Fruit fly (Drosophila melanogaster) whole organism, prepupa: Measurements from ENCODE around the gene CG15531.

Experiments used
- Blimp-1 ChIP-seq: fragments of 200-800 bp; sonication (Bioruptor generic); optimal IDR thresholded peaks from 3 replicates; lab custom pipeline; 2017; ENCODE audit warnings: missing biosample characterization, missing genetic modification characterization, mild to moderate bottlenecking, moderate library complexity, missing genetic modification reagents
- CG10669 ChIP-seq: fragments of 200-800 bp; sonication (Bioruptor generic); optimal IDR thresholded peaks from 3 replicates; lab custom pipeline; 2018; ENCODE audit warnings: missing biosample characterization, mild to moderate bottlenecking, missing genetic modification characterization, moderate library complexity
- CG11294 ChIP-seq: fragments of 200-800 bp; sonication (Bioruptor generic); IDR thresholded peaks from 2 replicates; pipeline ENCODE4 v1.3.6; 2022; ENCODE audit warnings: missing biosample characterization, missing genetic modification characterization
- CG15336 ChIP-seq: fragments of 200-800 bp; sonication (Bioruptor generic); IDR thresholded peaks from 2 replicates; pipeline ENCODE4 v1.3.6; 2022; ENCODE audit warnings: missing biosample characterization, missing genetic modification characterization
- CG1621 ChIP-seq: fragments of 200-800 bp; sonication (Bioruptor generic); optimal IDR thresholded peaks from 3 replicates; lab custom pipeline; 2018; ENCODE audit warnings: missing biosample characterization, mild to moderate bottlenecking, missing genetic modification characterization
- CG16779 ChIP-seq: fragments of 200-800 bp; sonication (Bioruptor generic); optimal IDR thresholded peaks from 3 replicates; lab custom pipeline; 2017; ENCODE audit warnings: missing biosample characterization, mild to moderate bottlenecking, missing genetic modification characterization
- CG32006 ChIP-seq: fragments of 200-800 bp; sonication (Bioruptor generic); optimal IDR thresholded peaks from 3 replicates; lab custom pipeline; 2017; ENCODE audit warnings: missing biosample characterization, mild to moderate bottlenecking, missing genetic modification characterization
- CG34406 ChIP-seq: fragments of 200-800 bp; sonication (Bioruptor generic); optimal IDR thresholded peaks from 3 replicates; lab custom pipeline; 2016; ENCODE audit warnings: missing biosample characterization, missing genetic modification characterization
- CG3919 ChIP-seq: fragments of 200-800 bp; sonication (Bioruptor generic); optimal IDR thresholded peaks from 3 replicates; lab custom pipeline; 2016; ENCODE audit warnings: missing biosample characterization, missing genetic modification characterization
- CG4318 ChIP-seq: fragments of 200-800 bp; sonication (Bioruptor generic); optimal IDR thresholded peaks from 3 replicates; lab custom pipeline; 2017; ENCODE audit warnings: missing biosample characterization, mild to moderate bottlenecking, missing genetic modification characterization
- CG6163 ChIP-seq: fragments of 200-800 bp; sonication (Bioruptor generic); IDR thresholded peaks from 3 replicates; pipeline ENCODE4 v1.3.6; 2022; ENCODE audit warnings: missing biosample characterization, missing genetic modification characterization
- CG6276 ChIP-seq: fragments of 200-800 bp; sonication (Bioruptor generic); optimal IDR thresholded peaks from 2 replicates; lab custom pipeline; 2017; ENCODE audit warnings: missing biosample characterization, mild to moderate bottlenecking, missing genetic modification characterization
- CG6792 ChIP-seq: fragments of 200-800 bp; sonication (Bioruptor generic); optimal IDR thresholded peaks from 3 replicates; lab custom pipeline; 2016; ENCODE audit warnings: missing biosample characterization, missing genetic modification characterization
- CG6808 ChIP-seq: fragments of 200-800 bp; sonication (Bioruptor generic); optimal IDR thresholded peaks from 3 replicates; lab custom pipeline; 2017; ENCODE audit warnings: missing biosample characterization, missing genetic modification characterization, mild to moderate bottlenecking, moderate library complexity, missing genetic modification reagents
- CG6854 ChIP-seq: fragments of 200-800 bp; sonication (Bioruptor generic); optimal IDR thresholded peaks from 2 replicates; lab custom pipeline; 2017; ENCODE audit warnings: missing biosample characterization, mild to moderate bottlenecking, missing genetic modification characterization
- CG8119 ChIP-seq: fragments of 200-800 bp; sonication (Bioruptor generic); IDR thresholded peaks from 3 replicates; pipeline ENCODE4 v1.3.6; 2022; ENCODE audit warnings: missing biosample characterization, missing genetic modification characterization
- CG8319 ChIP-seq: fragments of 200-800 bp; sonication (Bioruptor generic); optimal IDR thresholded peaks from 3 replicates; lab custom pipeline; 2016; ENCODE audit warnings: missing biosample characterization, missing genetic modification characterization
- CG8632 ChIP-seq: fragments of 200-800 bp; sonication (Bioruptor generic); optimal IDR thresholded peaks from 3 replicates; lab custom pipeline; 2016; ENCODE audit warnings: missing biosample characterization, missing genetic modification characterization
- Eip78C ChIP-seq: fragments of 200-800 bp; sonication (Bioruptor generic); peaks from one replicate; lab custom pipeline; 2016; ENCODE audit warnings: missing biosample characterization, missing genetic modification characterization
- Ets21C ChIP-seq: fragments of 200-800 bp; sonication (Bioruptor generic); optimal IDR thresholded peaks from 3 replicates; lab custom pipeline; 2016; ENCODE audit warnings: missing biosample characterization, missing genetic modification characterization
- Ets96B ChIP-seq: fragments of 200-800 bp; optimal IDR thresholded peaks from 2 replicates; lab custom pipeline; 2019; ENCODE audit warnings: missing biosample characterization, mild to moderate bottlenecking, missing genetic modification characterization, moderate library complexity
- Hr38 ChIP-seq: sonication (Bioruptor generic); optimal IDR thresholded peaks from 2 replicates; lab custom pipeline; 2016; ENCODE audit warnings: missing biosample characterization, missing genetic modification characterization
- Hr4 ChIP-seq: fragments of 200-800 bp; sonication (Bioruptor generic); optimal IDR thresholded peaks from 3 replicates; lab custom pipeline; 2016; ENCODE audit warnings: missing biosample characterization, missing genetic modification characterization
- Lpt ChIP-seq: fragments of 200-800 bp; sonication (Bioruptor generic); optimal IDR thresholded peaks from 3 replicates; lab custom pipeline; 2016; ENCODE audit warnings: missing biosample characterization, missing genetic modification characterization
- OdsH ChIP-seq: fragments of 200-800 bp; sonication (Bioruptor generic); optimal IDR thresholded peaks from 3 replicates; lab custom pipeline; 2016; ENCODE audit warnings: missing biosample characterization, missing genetic modification characterization
- Smox ChIP-seq: fragments of 200-800 bp; sonication (Bioruptor generic); optimal IDR thresholded peaks from 3 replicates; lab custom pipeline; 2016; ENCODE audit warnings: missing biosample characterization, missing genetic modification characterization
- Sox102F ChIP-seq: fragments of 200-800 bp; sonication (Bioruptor generic); optimal IDR thresholded peaks from 2 replicates; lab custom pipeline; 2016; ENCODE audit warnings: missing biosample characterization, mild to moderate bottlenecking, missing genetic modification characterization
- Sox14 ChIP-seq: fragments of 200-800 bp; sonication (Bioruptor generic); optimal IDR thresholded peaks from 3 replicates; lab custom pipeline; 2016; ENCODE audit warnings: missing biosample characterization, missing genetic modification characterization
- achi ChIP-seq: fragments of 200-800 bp; sonication (Bioruptor generic); optimal IDR thresholded peaks from 3 replicates; lab custom pipeline; 2016; ENCODE audit warnings: missing biosample characterization, missing genetic modification characterization
- cyc ChIP-seq: fragments of 200-800 bp; sonication (Bioruptor generic); optimal IDR thresholded peaks from 3 replicates; lab custom pipeline; 2016; ENCODE audit warnings: missing biosample characterization, missing genetic modification characterization
- dac ChIP-seq: fragments of 200-800 bp; sonication (Bioruptor generic); optimal IDR thresholded peaks from 2 replicates; lab custom pipeline; 2017; ENCODE audit warnings: missing biosample characterization, mild to moderate bottlenecking, missing genetic modification characterization
- dsx ChIP-seq: fragments of 200-800 bp; optimal IDR thresholded peaks from 3 replicates; lab custom pipeline; 2019; ENCODE audit warnings: missing biosample characterization, mild to moderate bottlenecking, missing genetic modification characterization, moderate library complexity; ENCODE audit not compliant: poor library complexity, severe bottlenecking
- eg ChIP-seq: fragments of 200-800 bp; sonication (Bioruptor generic); IDR thresholded peaks from 3 replicates; pipeline ENCODE4 v1.3.6; 2022; ENCODE audit warnings: missing biosample characterization, missing genetic modification characterization
- esn ChIP-seq: fragments of 200-800 bp; sonication (Bioruptor generic); optimal IDR thresholded peaks from 2 replicates; lab custom pipeline; 2016; ENCODE audit warnings: missing biosample characterization, mild to moderate bottlenecking, missing genetic modification characterization, moderate library complexity
- fd59A ChIP-seq: fragments of 200-800 bp; sonication (Bioruptor generic); optimal IDR thresholded peaks from 2 replicates; lab custom pipeline; 2017; ENCODE audit warnings: missing biosample characterization, mild to moderate bottlenecking, missing genetic modification characterization, missing genetic modification reagents
- fd85E ChIP-seq: fragments of 200-800 bp; sonication (Bioruptor generic); optimal IDR thresholded peaks from 3 replicates; lab custom pipeline; 2016; ENCODE audit warnings: missing biosample characterization, missing genetic modification characterization
- lz ChIP-seq: fragments of 200-800 bp; sonication (Bioruptor generic); optimal IDR thresholded peaks from 3 replicates; lab custom pipeline; 2016; ENCODE audit warnings: missing biosample characterization, missing genetic modification characterization
- pdm3 ChIP-seq: fragments of 200-800 bp; sonication (Bioruptor generic); optimal IDR thresholded peaks from 3 replicates; lab custom pipeline; 2016; ENCODE audit warnings: missing biosample characterization, missing genetic modification characterization
- spab ChIP-seq: fragments of 200-800 bp; sonication (Bioruptor generic); optimal IDR thresholded peaks from 2 replicates; lab custom pipeline; 2017; ENCODE audit warnings: missing biosample characterization, mild to moderate bottlenecking, missing genetic modification characterization, missing genetic modification reagents
- ss ChIP-seq, 2 experiments: fragments of 200-800 bp; sonication (Bioruptor generic); optimal IDR thresholded peaks; 2 replicates in 1 of 2; 3 replicates in 1 of 2; lab custom pipeline; 2017 to 2018; ENCODE audit warnings: mild to moderate bottlenecking in 2 of 2, missing biosample characterization in 2 of 2, missing genetic modification characterization in 2 of 2, moderate library complexity in 1 of 2
- svp ChIP-seq: fragments of 200-800 bp; sonication (Bioruptor generic); peaks from one replicate; lab custom pipeline; 2016; ENCODE audit warnings: missing biosample characterization, missing genetic modification characterization
- topi ChIP-seq: fragments of 200-800 bp; sonication (Bioruptor generic); optimal IDR thresholded peaks from 3 replicates; lab custom pipeline; 2016; ENCODE audit warnings: missing biosample characterization, missing genetic modification characterization
- vri ChIP-seq: fragments of 200-800 bp; sonication (Bioruptor generic); optimal IDR thresholded peaks from 3 replicates; lab custom pipeline; 2016; ENCODE audit warnings: missing biosample characterization, mild to moderate bottlenecking, missing genetic modification characterization

Gene CG15531

dm6 chr3R:30205946-30206345, 9.9 kb upstream of the CG15531 start:
- TF ChIP-seq Eip78C (GFP tag; lab: Kevin White, UChicago): peak; percentile 4
- TF ChIP-seq achi (GFP tag; lab: Kevin White, UChicago): no peak
- TF ChIP-seq esn (GFP tag; lab: Kevin White, UChicago): peak; percentile 1
- 0 out of 3 replicates have a peak, but pooled peaks have one; percentile 10 for TF ChIP-seq eg (GFP tag; lab: Robert Waterston, UW)
- TF ChIP-seq vri: no peak
- TF ChIP-seq Ets21C: no peak
- TF ChIP-seq dac (GFP tag; lab: Kevin White, UChicago): no peak

- TF ChIP-seq CG34406 (GFP tag; lab: Kevin White, UChicago) (no peak), svp (peak; percentile 19), Ets96B (tag; lab: Kevin White, UChicago) (no peak)
Measured at dm6 chr3R:30204004-30204603, 8.1 kb upstream of the CG15531 start.

DNA sequence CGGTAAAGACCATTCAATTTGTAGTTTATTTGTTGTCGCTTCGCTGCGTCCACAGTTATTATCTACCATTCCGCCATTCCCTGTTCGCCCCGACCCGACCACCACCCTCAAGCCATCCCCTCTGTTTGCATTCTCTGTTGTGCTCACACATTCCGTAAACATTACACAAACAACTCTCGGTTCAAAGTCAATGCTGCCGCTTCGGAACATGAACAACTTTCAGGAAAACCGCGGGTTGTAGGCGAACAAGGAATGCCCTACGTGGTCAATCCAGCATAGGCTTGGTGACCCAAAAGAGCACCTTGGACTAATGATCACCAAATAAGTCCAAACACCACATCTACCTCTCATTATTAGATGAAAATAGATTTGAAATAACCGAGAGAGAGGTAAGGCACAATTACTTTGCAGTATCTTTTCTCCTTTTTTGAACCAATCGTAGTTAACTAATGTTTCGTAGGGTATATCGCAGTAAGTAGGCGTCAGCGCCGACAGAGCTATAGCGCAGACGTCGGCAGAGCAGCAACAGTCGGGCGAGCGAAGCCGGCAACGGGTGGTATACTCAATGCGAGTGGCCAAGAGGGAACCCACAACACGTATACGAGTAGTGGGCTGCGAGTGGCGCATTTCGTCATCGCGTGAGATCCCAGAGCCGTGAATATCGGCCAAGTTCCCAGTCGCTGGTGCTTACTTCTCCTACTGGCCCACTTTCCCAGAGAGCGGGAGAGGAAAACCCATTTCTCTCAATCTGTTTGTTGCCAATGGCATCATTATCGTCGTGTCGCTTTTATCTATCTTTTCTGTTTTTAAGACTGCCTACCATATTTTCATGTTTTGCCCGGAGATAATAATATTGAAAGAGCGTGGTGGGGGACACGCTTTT, 7.3 kb upstream of the CG15531 start:
- TF ChIP-seq CG6808 (GFP tag; lab: Kevin White, UChicago) (peak; percentile 66), eg (GFP tag; lab: Robert Waterston, UW) (peak; percentile 75; the same call in 2 of the 3 replicates), OdsH (peak; percentile 56), Sox102F (GFP tag; lab: Kevin White, UChicago) (no peak), fd59A (peak; percentile 42), topi (peak; percentile 59), Ets21C (no peak), Ets96B (tag; lab: Kevin White, UChicago) (peak; percentile 75), CG6854 (GFP tag; lab: Kevin White, UChicago) (no peak), Eip78C (GFP tag; lab: Kevin White, UChicago) (peak; percentile 94), CG8319 (GFP tag; lab: Kevin White, UChicago) (peak; percentile 67), Hr38 (no peak), Blimp-1 (GFP tag; lab: Kevin White, UChicago) (no peak), dac (GFP tag; lab: Kevin White, UChicago) (peak; percentile 59), CG16779 (tag; lab: Kevin White, UChicago) (peak; percentile 67), CG15336 (GFP tag; lab: Robert Waterston, UW) (peak; percentile 64; the same call in 1 of the 2 replicates), CG6163 (GFP tag; lab: Robert Waterston, UW) (peak; percentile 84), fd85E (GFP tag; lab: Kevin White, UChicago) (peak; percentile 13), CG8632 (peak; percentile 14), CG1621 (tag; lab: Kevin White, UChicago) (peak; percentile 46), pdm3 (GFP tag; lab: Kevin White, UChicago) (peak; percentile 69), Smox (GFP tag; lab: Kevin White, UChicago) (peak; percentile 33), dsx (GFP tag; lab: Kevin White, UChicago) (peak; percentile 60), CG11294 (peak; percentile 70), Hr4 (peak; percentile 78), CG10669 (peak; percentile 72), lz (GFP tag; lab: Kevin White, UChicago) (peak; percentile 59), CG34406 (GFP tag; lab: Kevin White, UChicago) (peak; percentile 58), Sox14 (GFP tag; lab: Kevin White, UChicago) (peak; percentile 40), spab (peak; percentile 48), CG6276 (GFP tag; lab: Kevin White, UChicago) (peak; percentile 84), CG3919 (GFP tag; lab: Kevin White, UChicago) (peak; percentile 74), cyc (GFP tag; lab: Kevin White, UChicago) (peak; percentile 48), achi (GFP tag; lab: Kevin White, UChicago) (peak; percentile 80), CG4318 (GFP tag; lab: Kevin White, UChicago) (peak; percentile 63), CG8119 (GFP tag; lab: Robert Waterston, UW) (peak; percentile 77), CG32006 (GFP tag; lab: Kevin White, UChicago) (peak; percentile 85), CG6792 (GFP tag; lab: Kevin White, UChicago) (peak; percentile 70), esn (GFP tag; lab: Kevin White, UChicago) (peak; percentile 61), Lpt (GFP tag; lab: Kevin White, UChicago) (peak; percentile 80), ss (GFP tag; optimal IDR thresholded peaks at IDR 0.05; lab: Kevin White, UChicago) (peak; percentile 61 to 72)
